Worm (Caenorhabditis elegans) whole organism, dauer: ENCODE data around the gene Y54F10AR.2.
"Not testable (repeated sequence)": the region's sequence is repeated elsewhere in the genome, so short reads cannot be mapped to it uniquely, and the experiment has no call there.

ENCODE experiments used
- unc-62 ChIP-seq: sonication (generic microtip); optimal IDR thresholded peaks from 2 replicates; lab custom pipeline; 2017; ENCODE audit warnings: missing biosample characterization, missing genetic modification reagents, missing genetic modification characterization

Y54F10AR.2 gene

DNA sequence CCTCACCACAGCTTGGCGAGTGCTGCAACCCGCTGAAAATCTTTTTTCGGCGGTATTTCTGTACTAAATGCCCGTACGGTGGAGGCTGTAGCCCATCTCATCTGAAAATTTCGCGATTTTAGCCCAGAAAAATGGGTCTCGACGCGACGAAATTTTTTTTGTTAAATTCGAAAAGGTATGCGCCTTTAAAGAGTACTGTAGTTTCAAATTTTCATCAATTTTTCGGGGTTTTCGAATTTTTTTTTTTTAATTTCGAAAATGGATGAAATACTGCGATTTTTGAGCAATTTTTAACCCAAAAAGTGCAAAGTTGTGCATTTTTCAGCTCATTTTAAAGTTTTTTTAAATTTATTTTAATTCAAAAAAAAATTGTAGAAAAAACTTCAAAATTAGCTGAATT lies at the start of gene Y54F10AR.2:
TSS of gene Y54F10AR.2 (minus strand) at position 101 of the 400 bp plus-strand sequence.
- TF ChIP-seq unc-62 (GFP tag; lab: Kevin White, UChicago): no peak

DNA sequence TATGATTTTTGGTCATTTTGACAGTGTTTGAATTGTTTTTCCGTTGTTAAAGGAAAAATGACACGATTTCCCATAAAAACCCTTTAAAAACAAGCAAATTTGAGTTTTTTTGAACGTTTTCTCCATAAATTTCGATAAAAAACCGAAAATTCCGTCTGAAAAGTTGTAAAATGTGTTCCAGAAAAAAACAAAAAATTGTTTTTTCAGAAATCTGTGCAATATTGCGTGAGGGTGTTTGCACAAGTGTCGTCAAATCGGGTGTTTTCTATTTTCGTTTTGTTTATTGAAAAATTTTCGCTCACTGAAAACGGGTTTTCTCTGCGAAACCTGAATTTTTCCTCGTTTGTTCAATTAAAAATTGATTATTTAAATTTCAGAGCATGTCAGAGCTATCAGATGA lies 48.2 kb upstream of the Y54F10AR.2 start, which contains the start of gene ppfr-4:
TSS of gene ppfr-4 (plus strand) at position 378 of the 400 bp plus-strand sequence.
- TF ChIP-seq unc-62 (GFP tag; lab: Kevin White, UChicago): no peak

DNA sequence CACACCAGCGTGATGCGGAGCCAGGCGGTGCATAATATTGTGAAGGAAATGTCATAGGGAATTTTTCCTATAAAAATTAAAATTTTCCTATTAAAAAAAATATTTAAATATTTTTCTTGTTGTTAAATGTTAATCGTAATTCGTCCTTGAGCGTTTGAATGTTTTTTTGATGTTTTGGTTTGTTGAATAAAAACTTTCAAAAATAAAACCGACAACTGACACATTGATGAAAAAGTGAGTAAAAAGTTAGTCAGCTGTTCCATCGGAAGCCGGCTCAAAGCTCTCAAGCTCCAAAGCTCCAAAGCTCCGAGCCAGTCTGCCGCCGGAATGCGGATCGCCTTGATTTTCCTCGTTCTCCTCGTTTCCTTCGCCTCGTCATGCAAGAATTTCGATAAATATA lies 47.3 kb upstream of the Y54F10AR.2 start, which contains the start of gene Y71H2B.4:
TSS of gene Y71H2B.4 (plus strand) at position 301 of the 400 bp plus-strand sequence.
- no peak for TF ChIP-seq unc-62 (GFP tag; lab: Kevin White, UChicago)

DNA sequence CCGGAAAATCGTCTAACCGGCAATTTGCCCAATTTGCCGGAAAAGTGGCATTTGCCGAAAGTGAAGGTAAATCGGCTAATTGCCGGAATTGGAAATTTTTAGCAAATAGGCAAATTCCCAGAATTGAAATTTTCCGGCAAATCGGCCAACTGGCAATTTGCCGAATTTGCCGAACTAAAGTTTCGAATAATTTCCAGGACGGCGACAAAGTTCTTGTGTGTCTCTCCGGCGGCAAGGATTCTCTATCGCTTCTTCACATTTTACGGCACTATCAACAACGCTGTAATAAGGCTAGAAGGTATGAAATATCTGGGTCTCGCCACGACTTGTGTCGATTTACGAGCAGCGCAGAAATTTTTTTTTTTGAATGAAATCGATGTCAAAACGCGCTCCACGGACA lies 44.9 kb upstream of the Y54F10AR.2 start:
- no peak for TF ChIP-seq unc-62 (GFP tag; lab: Kevin White, UChicago)

DNA sequence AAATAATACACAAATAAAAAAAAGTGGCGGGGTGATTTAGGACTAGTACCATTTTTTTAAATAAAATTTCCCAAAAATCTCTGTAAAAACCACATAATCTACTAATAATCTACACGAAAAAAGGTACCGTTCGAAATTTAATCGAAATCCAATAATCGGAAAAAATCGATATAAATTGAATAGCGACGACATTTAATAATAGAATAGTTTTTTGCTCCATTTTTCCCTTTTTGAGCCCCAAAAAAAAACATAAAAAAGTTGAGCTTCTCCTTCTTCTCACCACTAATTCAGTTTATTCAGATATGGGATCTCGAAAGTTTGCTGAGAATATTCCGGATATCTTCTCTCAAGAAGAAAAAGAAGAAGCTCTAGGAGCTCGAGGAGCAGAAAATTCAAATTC lies 36.4 kb upstream of the Y54F10AR.2 start, which contains the start of gene Y71H2B.5:
TSS of gene Y71H2B.5 (plus strand) at position 301 of the 400 bp plus-strand sequence.
- not testable (repeated sequence) for TF ChIP-seq unc-62 (GFP tag; lab: Kevin White, UChicago)

DNA sequence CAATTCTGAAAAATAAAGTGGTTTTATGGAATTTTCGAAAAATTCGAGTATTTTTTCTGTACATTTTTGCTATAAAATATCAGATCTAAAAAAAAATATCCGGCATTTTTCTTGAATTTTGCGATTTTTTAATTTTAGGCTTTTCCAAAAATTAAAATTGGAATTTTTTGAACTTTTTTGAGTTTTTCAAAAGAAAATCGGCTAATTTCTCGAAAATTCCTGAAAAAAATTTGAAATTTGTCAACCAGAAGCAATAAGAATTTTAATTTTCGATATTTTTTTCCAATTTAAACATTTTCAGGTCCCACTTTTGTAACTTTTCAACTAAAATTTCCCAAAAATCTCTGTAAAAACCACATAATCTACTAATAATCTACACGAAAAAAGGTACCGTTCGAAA lies 32.3 kb upstream of the Y54F10AR.2 start, which contains the start of gene Y71H2B.11:
TSS of gene Y71H2B.11 (plus strand) at position 301 of the 400 bp plus-strand sequence.
- no peak for TF ChIP-seq unc-62 (GFP tag; lab: Kevin White, UChicago)

DNA sequence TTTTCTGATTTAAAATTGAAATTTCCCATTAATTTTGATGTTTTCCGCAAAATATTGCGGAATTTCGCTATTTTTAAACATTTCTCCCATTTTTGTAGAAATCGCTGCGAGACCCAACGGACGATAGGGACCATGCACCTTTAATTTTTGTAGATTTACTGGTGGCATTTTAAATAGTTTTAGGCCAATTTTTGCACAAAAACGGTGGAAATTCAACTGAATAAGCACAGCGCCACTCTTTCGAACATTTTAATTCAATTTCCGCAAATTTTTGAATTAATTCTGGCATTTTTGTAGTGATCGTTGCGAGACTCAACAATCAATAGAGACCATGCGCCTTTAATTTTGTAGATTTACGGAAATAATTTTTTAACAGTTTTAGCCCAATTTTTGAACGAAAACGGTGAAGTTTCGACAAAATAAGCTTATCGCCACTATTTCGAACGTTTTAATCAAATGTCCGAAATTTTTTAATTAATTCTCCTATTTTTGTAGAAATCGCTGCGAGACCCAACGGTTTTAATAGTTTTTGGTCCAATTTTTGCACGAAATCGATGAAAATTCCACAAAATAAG lies 27.2 kb upstream of the Y54F10AR.2 start:
- TF ChIP-seq unc-62 (GFP tag; lab: Kevin White, UChicago): no peak

DNA sequence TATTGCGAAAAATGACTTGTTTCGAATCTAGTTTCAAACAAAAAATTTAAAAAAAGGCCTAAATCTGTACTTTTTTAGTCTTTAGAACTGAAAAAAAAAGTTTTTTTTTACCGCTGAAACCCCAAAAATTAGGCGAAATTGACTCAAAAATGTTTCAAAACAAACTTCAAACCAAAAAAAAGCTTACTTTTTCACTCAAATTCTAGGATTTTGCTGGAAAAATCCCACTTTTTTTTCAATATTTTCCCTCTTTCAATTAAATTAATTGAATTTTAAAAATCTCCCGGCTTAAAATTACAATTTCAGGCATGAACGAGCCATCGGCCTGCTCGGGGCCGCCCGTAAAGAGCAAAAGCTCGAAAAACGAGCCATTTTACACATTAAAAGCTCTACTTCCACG lies 26.4 kb upstream of the Y54F10AR.2 start, which contains the start of gene mdt-19:
TSS of gene mdt-19 (plus strand) at position 301 of the 400 bp plus-strand sequence.
- TF ChIP-seq unc-62 (GFP tag; lab: Kevin White, UChicago): no peak

DNA sequence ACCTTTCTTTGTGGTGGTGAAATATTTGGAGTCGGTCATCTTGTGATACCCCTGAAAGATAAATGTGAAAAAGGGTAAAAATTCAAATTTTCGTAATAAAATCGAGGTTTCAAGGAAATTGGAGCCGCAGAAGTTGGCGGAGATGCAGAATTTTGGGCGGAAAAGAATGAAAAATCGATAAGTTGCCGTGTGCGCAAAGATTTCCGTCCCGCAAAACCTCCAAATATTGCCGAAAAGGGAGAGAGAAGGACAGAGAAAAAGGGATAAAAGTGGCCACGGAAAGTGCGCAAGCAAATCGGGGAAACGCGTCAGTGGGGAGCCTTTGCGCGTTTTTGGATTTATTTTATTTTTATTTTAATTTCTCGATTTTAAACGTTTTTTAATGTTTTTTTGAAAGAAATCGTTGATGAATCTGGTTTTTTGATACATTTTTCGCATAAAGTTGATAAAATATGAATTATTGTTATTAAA lies 25.7 kb upstream of the Y54F10AR.2 start, which contains the start of gene apb-1:
TSS of gene apb-1 (minus strand) at position 51 of the 471 bp plus-strand sequence.
- TF ChIP-seq unc-62 (GFP tag; lab: Kevin White, UChicago): no peak

DNA sequence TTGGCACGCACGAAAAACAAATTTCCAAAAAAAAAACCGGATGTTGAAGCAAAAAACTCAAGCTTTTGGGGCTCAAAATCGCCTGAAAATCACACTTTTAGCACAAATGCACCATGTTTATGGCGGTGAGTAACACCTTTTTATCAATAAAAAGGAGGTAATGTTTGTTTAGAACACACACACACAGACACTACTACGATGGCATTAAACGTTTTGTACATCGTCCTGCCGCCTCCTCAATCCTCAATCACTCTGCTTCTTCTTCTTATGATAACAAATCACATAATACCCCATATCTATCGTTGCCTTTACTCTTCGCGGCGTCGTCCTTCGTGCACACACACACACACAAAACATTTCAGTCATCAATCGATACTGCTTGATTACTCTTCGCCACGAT lies 14.8 kb upstream of the Y54F10AR.2 start, which contains the start of gene gpa-17:
TSS of gene gpa-17 (plus strand) at position 363 of the 400 bp plus-strand sequence.
- no peak for TF ChIP-seq unc-62 (GFP tag; lab: Kevin White, UChicago)

DNA sequence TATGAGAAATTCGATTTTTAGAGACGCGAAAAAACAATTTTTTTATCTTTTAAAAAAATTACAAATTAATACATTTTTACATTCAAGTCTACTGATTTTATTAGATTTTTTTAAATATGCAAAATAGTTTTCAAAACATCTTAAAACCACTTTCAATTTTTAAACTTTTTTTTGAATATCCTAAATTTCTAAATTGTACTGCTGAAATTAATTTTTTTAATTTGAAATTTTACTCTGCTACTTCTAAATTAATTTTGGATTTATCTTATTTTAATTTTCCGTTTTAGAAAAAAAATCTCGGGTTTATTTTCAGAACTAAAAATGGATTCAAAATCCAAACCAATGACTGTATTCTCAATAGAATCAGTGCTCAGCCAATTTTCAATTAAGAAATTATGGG lies 7.6 kb upstream of the Y54F10AR.2 start, which contains the start of gene Y71H2B.8:
TSS of gene Y71H2B.8 (plus strand) at position 301 of the 400 bp plus-strand sequence.
- no peak for TF ChIP-seq unc-62 (GFP tag; lab: Kevin White, UChicago)

DNA sequence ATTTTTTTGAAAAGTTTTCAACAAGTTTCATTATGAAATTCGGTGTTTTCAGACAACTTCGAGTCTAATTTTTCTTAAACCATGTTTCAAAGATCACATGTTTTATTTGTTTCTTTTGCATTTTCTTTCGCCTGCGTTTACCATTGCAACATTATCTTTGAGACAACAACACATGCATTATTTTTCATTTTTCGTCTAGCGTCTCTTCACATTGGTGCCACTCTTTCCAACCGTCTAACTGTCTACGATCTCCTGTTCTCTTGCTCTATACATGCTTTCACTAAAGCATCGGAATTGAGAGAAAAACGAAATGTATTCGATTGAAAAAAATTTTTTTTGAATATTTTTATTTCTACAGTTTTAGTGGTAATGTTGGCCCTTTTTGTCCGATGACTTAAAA lies 7.2 kb upstream of the Y54F10AR.2 start:
- no peak for TF ChIP-seq unc-62 (GFP tag; lab: Kevin White, UChicago)

DNA sequence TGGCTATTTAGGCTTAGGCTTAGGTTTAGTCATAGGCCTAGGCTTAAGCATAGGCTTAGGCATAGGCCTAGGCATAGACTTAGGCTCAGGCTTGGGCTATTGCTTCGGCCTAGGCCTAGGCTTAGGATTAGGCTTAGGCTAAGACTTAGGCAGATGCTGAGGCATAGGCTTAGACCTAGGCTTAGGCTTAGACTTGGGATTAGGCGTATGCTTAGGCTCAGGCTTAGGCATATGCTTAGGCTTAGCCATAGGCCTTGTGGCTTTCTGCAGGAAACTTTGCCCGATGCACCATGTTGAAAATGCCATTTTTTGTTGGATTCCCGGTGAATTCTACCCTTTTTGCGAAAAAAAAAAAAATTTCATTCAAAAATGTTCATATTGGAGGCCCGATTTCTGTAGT lies 6.6 kb upstream of the Y54F10AR.2 start:
- TF ChIP-seq unc-62 (GFP tag; lab: Kevin White, UChicago): no peak

DNA sequence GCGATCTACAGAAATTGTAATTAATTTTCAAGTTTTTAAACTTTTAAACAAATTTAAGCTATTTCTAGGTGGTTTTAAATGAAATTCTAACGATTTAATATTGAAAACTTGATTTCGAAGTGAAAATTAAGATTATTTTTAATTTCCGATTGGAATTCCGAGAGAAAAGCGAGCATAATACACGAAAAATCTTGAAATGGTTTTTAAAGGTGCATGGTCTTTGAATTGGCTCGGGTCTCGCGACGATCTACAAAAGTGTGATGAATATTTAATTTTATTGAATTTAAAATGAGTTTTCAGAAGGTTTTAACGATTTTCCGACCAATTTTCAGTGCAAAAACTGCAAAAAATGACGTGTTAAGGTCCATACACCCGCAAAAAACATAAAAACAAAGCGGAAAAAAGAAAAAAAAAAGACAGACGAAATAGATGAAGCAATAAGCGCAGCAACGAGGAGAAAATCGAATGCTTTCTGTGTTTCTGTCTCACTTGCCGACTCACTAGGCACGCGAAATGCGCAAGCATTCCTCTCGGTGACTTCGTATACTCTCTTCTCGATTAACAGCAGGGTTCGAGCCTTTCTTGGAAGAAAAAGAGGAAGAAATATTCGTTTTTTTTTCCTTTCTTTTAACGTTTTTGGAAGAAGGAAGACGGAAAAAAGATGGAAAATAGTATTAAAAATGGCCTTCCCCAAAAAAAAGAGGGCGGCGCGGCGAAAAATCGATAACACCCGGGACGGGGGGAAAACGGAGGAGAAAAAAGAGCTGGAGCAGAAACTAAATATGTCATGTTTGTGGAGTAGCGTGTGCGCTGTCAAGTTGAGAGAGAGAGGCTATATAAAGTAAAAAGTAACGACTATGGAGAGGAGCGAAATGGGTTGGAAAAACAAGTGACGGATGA lies 5.3 kb upstream of the Y54F10AR.2 start:
- no peak for TF ChIP-seq unc-62 (GFP tag; lab: Kevin White, UChicago)

DNA sequence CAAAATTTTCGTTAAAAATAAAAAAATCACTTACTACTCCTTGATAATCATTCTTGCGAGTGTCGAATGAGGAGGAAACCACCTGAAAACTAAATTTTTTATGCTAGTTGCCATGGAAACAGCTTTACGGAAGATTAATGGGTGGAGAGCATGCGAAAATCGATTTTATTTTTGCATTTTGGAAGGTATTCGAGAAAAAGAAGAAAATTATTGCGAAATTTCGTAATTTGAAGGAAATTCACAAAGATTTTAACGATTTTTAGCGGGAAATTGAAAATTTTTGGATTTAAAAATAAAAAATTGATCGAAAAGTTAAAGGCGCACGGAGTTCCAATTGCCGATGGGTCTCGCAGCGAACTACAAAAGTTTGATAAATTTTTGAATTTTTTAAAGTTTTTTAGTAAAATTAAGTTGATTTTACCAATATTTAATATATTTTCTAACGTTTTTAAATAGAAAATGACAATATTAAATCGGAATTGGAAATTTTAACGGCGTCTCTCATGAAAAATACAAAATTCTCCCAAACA lies 4.4 kb upstream of the Y54F10AR.2 start, which contains the start of gene Y54F10AR.1:
TSS of gene Y54F10AR.1 (minus strand) at position 51 of the 530 bp plus-strand sequence.
- no peak for TF ChIP-seq unc-62 (GFP tag; lab: Kevin White, UChicago)
